Worm (Caenorhabditis elegans): ENCODE results near the gene R03H10.6.

ce11 chrII:4150211-4150610 is 23.1 kb downstream of the R03H10.6 start:
- TF ChIP-seq ama-1 (optimal IDR thresholded peaks at IDR 0.05) (no peak), ama-1 (GFP tag; optimal IDR thresholded peaks at IDR 0.05) (no peak), snpc-4 (GFP tag; optimal IDR thresholded peaks at IDR 0.05) (no peak), snpc-4 (tag; optimal IDR thresholded peaks at IDR 0.05) (no peak), xnd-1 (tag; optimal IDR thresholded peaks at IDR 0.05) (no peak), madf-8 (GFP tag; conservative IDR thresholded peaks at IDR 0.05) (no peak), lin-54 (GFP tag; optimal IDR thresholded peaks at IDR 0.05) (no peak), F49E8.2 (tag; optimal IDR thresholded peaks at IDR 0.05; ENCODE audit: insufficient read depth) (no peak), nhr-179 (tag; optimal IDR thresholded peaks at IDR 0.05) (no peak), F23B12.7 (tag; optimal IDR thresholded peaks at IDR 0.05; ENCODE audit: insufficient read depth) (no peak)
